Worm (Caenorhabditis elegans) whole organism, young adult: Measurements from ENCODE around the gene Y57G11A.4.
"Not testable (repeated sequence)": the region's sequence is repeated elsewhere in the genome, so short reads cannot be mapped to it uniquely, and the experiment has no call there.

Experiments
- B0336.3 ChIP-seq: fragments of 200-800 bp; sonication (Bioruptor generic); IDR thresholded peaks from 2 replicates; pipeline ENCODE4 v1.3.6; 2022; ENCODE audit warnings: missing genetic modification characterization, missing compliant biosample characterization
- F23B12.7 ChIP-seq: sonication (generic microtip); optimal IDR thresholded peaks from 2 replicates; lab custom pipeline; 2017; ENCODE audit warnings: missing genetic modification characterization, mild to moderate bottlenecking, missing compliant biosample characterization, antibody characterized with exemption, moderate library complexity; ENCODE audit not compliant: insufficient read depth
- Y67H2A.10 ChIP-seq: fragments of 200-800 bp; sonication (Bioruptor generic); conservative IDR thresholded peaks from 2 replicates; pipeline ENCODE4 v1.3.6; 2022; ENCODE audit warnings: missing genetic modification reagents, missing genetic modification characterization, missing compliant biosample characterization
- aptf-2 ChIP-seq: fragments of 200-800 bp; sonication (Bioruptor generic); conservative IDR thresholded peaks from 2 replicates; pipeline ENCODE4 v1.3.6; 2022; ENCODE audit warnings: missing genetic modification reagents, missing genetic modification characterization, missing compliant biosample characterization
- cebp-1 ChIP-seq, 2 experiments: fragments of 200-800 bp in 1 of 2; sonication (Bioruptor generic) in 1 of 2; sonication (generic microtip) in 1 of 2; IDR thresholded peaks in 1 of 2; optimal IDR thresholded peaks in 1 of 2; 2 replicates each; pipeline versions ENCODE4 v1.3.6 to Lab custom; 2017 to 2022; ENCODE audit warnings: missing compliant biosample characterization in 2 of 2, missing genetic modification characterization in 2 of 2, mild to moderate bottlenecking in 1 of 2, missing genetic modification reagents in 1 of 2, moderate library complexity in 1 of 2
- ets-4 ChIP-seq: fragments of 200-800 bp; sonication (Bioruptor generic); optimal IDR thresholded peaks from 2 replicates; lab custom pipeline; 2018; ENCODE audit warnings: mild to moderate bottlenecking, missing genetic modification characterization, missing compliant biosample characterization
- unc-62 ChIP-seq: fragments of 150-350 bp; optimal IDR thresholded peaks from 2 replicates; lab custom pipeline; 2014; ENCODE audit warnings: missing biosample characterization, missing genetic modification reagents, missing genetic modification characterization
- ztf-25 ChIP-seq: fragments of 200-800 bp; sonication (Bioruptor generic); IDR thresholded peaks from 2 replicates; pipeline ENCODE4 v1.3.6; 2022; ENCODE audit warnings: missing genetic modification reagents, missing genetic modification characterization, missing compliant biosample characterization

DNA sequence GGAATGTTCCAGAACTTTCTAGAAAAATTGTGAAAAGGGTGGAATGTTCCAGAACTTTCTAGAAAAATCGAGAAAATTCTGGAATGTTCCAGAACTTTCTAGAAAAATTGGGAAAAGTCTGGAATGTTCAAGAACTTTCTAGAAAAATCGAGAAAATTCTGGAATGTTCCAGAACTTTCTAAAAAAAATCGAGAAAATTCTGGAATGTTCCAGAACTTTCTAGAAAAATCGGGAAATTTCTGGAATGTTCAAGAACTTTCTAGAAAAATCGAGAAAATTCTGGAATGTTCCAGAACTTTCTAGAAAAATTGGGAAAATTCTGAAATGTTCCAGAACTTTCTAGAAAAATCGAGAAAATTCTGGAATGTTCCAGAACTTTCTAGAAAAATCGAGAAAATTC lies 1.5 kb upstream of the Y57G11A.4 start:
- not testable (repeated sequence) for TF ChIP-seq cebp-1 (GFP tag; IDR thresholded peaks at IDR 0.05; lab: Robert Waterston, UW); cebp-1 (tag; optimal IDR thresholded peaks at IDR 0.05; lab: Kevin White, UChicago); aptf-2 (GFP tag; lab: Robert Waterston, UW); unc-62 (GFP tag; lab: Kevin White, UChicago); B0336.3; Y67H2A.10; ztf-25 (GFP tag; lab: Robert Waterston, UW); F23B12.7; ets-4 (GFP tag; lab: Kevin White, UChicago)
